Fruit fly (Drosophila melanogaster) whole organism, embryonic: ENCODE results near the gene MsR2.

Experiments
- Asciz ChIP-seq: fragments of 200-800 bp; sonication (Bioruptor generic); optimal IDR thresholded peaks from 2 replicates; lab custom pipeline; 2017; ENCODE audit warnings: missing biosample characterization, mild to moderate bottlenecking, missing genetic modification characterization, missing genetic modification reagents
- CG11504 ChIP-seq: fragments of 200-800 bp; sonication (Bioruptor generic); optimal IDR thresholded peaks from 3 replicates; lab custom pipeline; 2019; ENCODE audit warnings: missing biosample characterization, mild to moderate bottlenecking, missing genetic modification characterization, moderate library complexity
- CG11695 ChIP-seq: fragments of 200-800 bp; sonication (Bioruptor generic); IDR thresholded peaks from 3 replicates; pipeline ENCODE4 v1.3.6; 2022; ENCODE audit warnings: missing biosample characterization, missing genetic modification characterization
- CG13775 ChIP-seq: fragments of 200-800 bp; sonication (Bioruptor generic); optimal IDR thresholded peaks from 3 replicates; lab custom pipeline; 2017; ENCODE audit warnings: missing biosample characterization, mild to moderate bottlenecking, missing genetic modification characterization
- CG14667 ChIP-seq: fragments of 200-800 bp; sonication (Bioruptor generic); IDR thresholded peaks from 2 replicates; pipeline ENCODE4 v1.3.6; 2022; ENCODE audit warnings: missing biosample characterization, missing genetic modification characterization
- CG15073 ChIP-seq: fragments of 200-800 bp; sonication (Bioruptor generic); optimal IDR thresholded peaks from 2 replicates; lab custom pipeline; 2016; ENCODE audit warnings: missing biosample characterization, missing genetic modification characterization
- CG16813 ChIP-seq: fragments of 200-800 bp; sonication (Bioruptor generic); IDR thresholded peaks from 3 replicates; pipeline ENCODE4 v1.3.6; 2022; ENCODE audit warnings: missing biosample characterization, missing genetic modification characterization; ENCODE audit not compliant: partially characterized antibody
- CG17385 ChIP-seq: fragments of 200-800 bp; sonication (Bioruptor generic); optimal IDR thresholded peaks from 3 replicates; lab custom pipeline; 2018; ENCODE audit warnings: missing biosample characterization, mild to moderate bottlenecking, missing genetic modification characterization
- CG30403 ChIP-seq: fragments of 200-800 bp; sonication (Bioruptor generic); optimal IDR thresholded peaks from 3 replicates; lab custom pipeline; 2016; ENCODE audit warnings: missing biosample characterization, missing genetic modification characterization
- CG4328 ChIP-seq: fragments of 200-800 bp; sonication (Bioruptor generic); optimal IDR thresholded peaks from 3 replicates; lab custom pipeline; 2017; ENCODE audit warnings: missing biosample characterization, missing genetic modification reagents, missing genetic modification characterization
- CG4360 ChIP-seq: fragments of 200-800 bp; sonication (Bioruptor generic); IDR thresholded peaks from 2 replicates; pipeline ENCODE4 v1.3.6; 2022; ENCODE audit warnings: missing biosample characterization, missing genetic modification characterization
- CG6175 ChIP-seq: fragments of 200-800 bp; sonication (Bioruptor generic); IDR thresholded peaks from 3 replicates; pipeline ENCODE4 v1.3.6; 2022; ENCODE audit warnings: missing biosample characterization, missing genetic modification characterization
- CG7372 ChIP-seq: fragments of 200-800 bp; sonication (Bioruptor generic); IDR thresholded peaks from 2 replicates; pipeline ENCODE4 v1.3.6; 2022; ENCODE audit warnings: missing biosample characterization, missing genetic modification characterization
- CG9932 ChIP-seq: fragments of 200-800 bp; sonication (Bioruptor generic); IDR thresholded peaks from 2 replicates; pipeline ENCODE4 v1.3.6; 2022; ENCODE audit warnings: missing biosample characterization, missing genetic modification characterization
- Chrac-16 ChIP-seq: fragments of 200-800 bp; sonication (Bioruptor generic); optimal IDR thresholded peaks from 3 replicates; lab custom pipeline; 2016; ENCODE audit warnings: missing biosample characterization, missing genetic modification characterization
- Dfd ChIP-seq, 2 experiments: fragments of >200 bp; optimal IDR thresholded peaks; 2 replicates each; lab custom pipeline; 2017; ENCODE audit warnings: missing biosample characterization in 2 of 2, missing genetic modification characterization in 2 of 2
- E2f2 ChIP-seq: fragments of 200-800 bp; sonication (Bioruptor generic); IDR thresholded peaks from 2 replicates; pipeline ENCODE4 v1.3.6; 2022; ENCODE audit warnings: missing biosample characterization, missing genetic modification characterization
- HLH54F ChIP-seq: fragments of 200-800 bp; sonication (Bioruptor generic); optimal IDR thresholded peaks from 3 replicates; lab custom pipeline; 2016; ENCODE audit warnings: missing biosample characterization, missing genetic modification characterization
- Hsf ChIP-seq: fragments of 200-800 bp; sonication (Bioruptor generic); optimal IDR thresholded peaks from 3 replicates; lab custom pipeline; 2016; ENCODE audit warnings: missing biosample characterization, missing genetic modification characterization
- MBD-R2 ChIP-seq: fragments of 200-800 bp; sonication (Bioruptor generic); IDR thresholded peaks from 2 replicates; pipeline ENCODE4 v1.3.6; 2022; ENCODE audit warnings: missing biosample characterization, missing genetic modification characterization
- Neu2 ChIP-seq: fragments of 200-800 bp; sonication (Bioruptor generic); optimal IDR thresholded peaks from 3 replicates; lab custom pipeline; 2016; ENCODE audit warnings: missing biosample characterization, missing genetic modification characterization, borderline replicate concordance
- Nf-YB ChIP-seq: fragments of 200-800 bp; sonication (Bioruptor generic); optimal IDR thresholded peaks from 3 replicates; lab custom pipeline; 2019; ENCODE audit warnings: missing biosample characterization, mild to moderate bottlenecking, missing genetic modification characterization, moderate library complexity
- PHDP ChIP-seq: fragments of 200-800 bp; sonication (Bioruptor generic); optimal IDR thresholded peaks from 3 replicates; lab custom pipeline; 2018; ENCODE audit warnings: missing biosample characterization, mild to moderate bottlenecking, missing genetic modification characterization, moderate library complexity
- Xrp1 ChIP-seq: fragments of 200-800 bp; sonication (Bioruptor generic); IDR thresholded peaks from 2 replicates; pipeline ENCODE4 v1.3.6; 2022; ENCODE audit warnings: missing biosample characterization, missing genetic modification characterization
- ase ChIP-seq: fragments of 200-800 bp; sonication (Bioruptor generic); IDR thresholded peaks from 3 replicates; pipeline ENCODE4 v1.3.6; 2022; ENCODE audit warnings: missing biosample characterization, missing genetic modification characterization
- az2 ChIP-seq: fragments of 200-800 bp; sonication (Bioruptor generic); optimal IDR thresholded peaks from 3 replicates; lab custom pipeline; 2016; ENCODE audit warnings: missing biosample characterization, missing genetic modification characterization
- corto ChIP-seq: fragments of 200-800 bp; sonication (Bioruptor generic); optimal IDR thresholded peaks from 2 replicates; lab custom pipeline; 2016; ENCODE audit warnings: missing biosample characterization, mild to moderate bottlenecking, missing genetic modification characterization, moderate library complexity
- crc ChIP-seq: fragments of 200-800 bp; sonication (Bioruptor generic); optimal IDR thresholded peaks from 2 replicates; lab custom pipeline; 2016; ENCODE audit warnings: missing biosample characterization, missing genetic modification characterization
- esg ChIP-seq: fragments of 200-800 bp; sonication (Bioruptor generic); conservative IDR thresholded peaks from 2 replicates; pipeline ENCODE4 v1.3.6; 2022; ENCODE audit warnings: missing biosample characterization, missing genetic modification characterization
- fd3F ChIP-seq: fragments of 200-800 bp; sonication (Bioruptor generic); optimal IDR thresholded peaks from 2 replicates; lab custom pipeline; 2018; ENCODE audit warnings: missing biosample characterization, mild to moderate bottlenecking, missing genetic modification characterization, moderate library complexity
- fru ChIP-seq: fragments of >200 bp; optimal IDR thresholded peaks from 2 replicates; lab custom pipeline; 2017
- fu2 ChIP-seq: fragments of 200-800 bp; sonication (Bioruptor generic); optimal IDR thresholded peaks from 2 replicates; lab custom pipeline; 2016; ENCODE audit warnings: missing biosample characterization, missing genetic modification characterization
- gcm ChIP-seq: fragments of 200-800 bp; sonication (Bioruptor generic); optimal IDR thresholded peaks from 2 replicates; lab custom pipeline; 2019; ENCODE audit warnings: missing biosample characterization, mild to moderate bottlenecking, missing genetic modification characterization, moderate library complexity
- gsb ChIP-seq: fragments of 200-800 bp; sonication (Bioruptor generic); IDR thresholded peaks from 2 replicates; pipeline ENCODE4 v1.3.6; 2022; ENCODE audit warnings: missing biosample characterization, missing genetic modification characterization
- hkb ChIP-seq, 2 experiments: fragments of 200-800 bp in 1 of 2; fragments of >200 bp in 1 of 2; sonication (Bioruptor generic) in 1 of 2; IDR thresholded peaks in 1 of 2; optimal IDR thresholded peaks in 1 of 2; 2 replicates each; pipeline versions ENCODE4 v1.3.6 to Lab custom; 2017 to 2022; ENCODE audit warnings: missing biosample characterization in 1 of 2, missing genetic modification characterization in 1 of 2
- jigr1 ChIP-seq: fragments of 200-800 bp; sonication (Bioruptor generic); IDR thresholded peaks from 3 replicates; pipeline ENCODE4 v1.3.6; 2022; ENCODE audit warnings: missing biosample characterization, missing genetic modification characterization
- kay ChIP-seq: fragments of 200-800 bp; sonication (Bioruptor generic); optimal IDR thresholded peaks from 2 replicates; lab custom pipeline; 2016; ENCODE audit warnings: missing biosample characterization, missing genetic modification characterization
- klu ChIP-seq: fragments of 200-800 bp; sonication (Bioruptor generic); IDR thresholded peaks from 2 replicates; pipeline ENCODE4 v1.3.6; 2022; ENCODE audit warnings: missing biosample characterization, missing genetic modification characterization
- mirr ChIP-seq: fragments of 200-800 bp; sonication (Bioruptor generic); optimal IDR thresholded peaks from 3 replicates; lab custom pipeline; 2018; ENCODE audit warnings: missing biosample characterization, mild to moderate bottlenecking, missing genetic modification characterization
- pb ChIP-seq: fragments of 200-800 bp; sonication (Bioruptor generic); optimal IDR thresholded peaks from 3 replicates; lab custom pipeline; 2016; ENCODE audit warnings: missing biosample characterization, missing genetic modification characterization
- pfk ChIP-seq: fragments of 200-800 bp; sonication (Bioruptor generic); optimal IDR thresholded peaks from 2 replicates; lab custom pipeline; 2018; ENCODE audit warnings: missing biosample characterization, mild to moderate bottlenecking, missing genetic modification characterization, moderate library complexity
- pita ChIP-seq: fragments of 200-800 bp; sonication (Bioruptor generic); optimal IDR thresholded peaks from 2 replicates; lab custom pipeline; 2017; ENCODE audit warnings: missing biosample characterization, mild to moderate bottlenecking, missing genetic modification characterization
- slbo ChIP-seq: fragments of 200-800 bp; sonication (Bioruptor generic); IDR thresholded peaks from 2 replicates; pipeline ENCODE4 v1.3.6; 2022; ENCODE audit warnings: missing biosample characterization, missing genetic modification characterization
- slp2 ChIP-seq: fragments of 200-800 bp; sonication (Bioruptor generic); optimal IDR thresholded peaks from 2 replicates; lab custom pipeline; 2016; ENCODE audit warnings: missing biosample characterization, missing genetic modification characterization
- sug ChIP-seq: fragments of 200-800 bp; optimal IDR thresholded peaks from 2 replicates; lab custom pipeline; 2019; ENCODE audit warnings: missing biosample characterization, mild to moderate bottlenecking, missing genetic modification characterization, moderate library complexity
- twi ChIP-seq: fragments of 200-800 bp; optimal IDR thresholded peaks from 2 replicates; lab custom pipeline; 2019; ENCODE audit warnings: missing biosample characterization, mild to moderate bottlenecking, missing genetic modification characterization, moderate library complexity
- tx ChIP-seq: fragments of 200-800 bp; sonication (Bioruptor generic); optimal IDR thresholded peaks from 2 replicates; lab custom pipeline; 2016; ENCODE audit warnings: missing biosample characterization, missing genetic modification characterization
- vnd ChIP-seq: fragments of 200-800 bp; sonication (Bioruptor generic); IDR thresholded peaks from 3 replicates; pipeline ENCODE4 v1.3.6; 2022; ENCODE audit warnings: missing biosample characterization, missing genetic modification characterization; ENCODE audit not compliant: partially characterized antibody
- yki ChIP-seq: fragments of >200 bp; optimal IDR thresholded peaks from 3 replicates; lab custom pipeline; 2018
- z ChIP-seq: fragments of 200-800 bp; sonication (Bioruptor generic); IDR thresholded peaks from 3 replicates; pipeline ENCODE4 v1.3.6; 2022; ENCODE audit warnings: missing biosample characterization, missing genetic modification characterization
- zf30C ChIP-seq: fragments of 200-800 bp; sonication (Bioruptor generic); optimal IDR thresholded peaks from 3 replicates; lab custom pipeline; 2018; ENCODE audit warnings: missing biosample characterization, mild to moderate bottlenecking, missing genetic modification characterization
- zfh2 ChIP-seq: fragments of 200-800 bp; sonication (Bioruptor generic); optimal IDR thresholded peaks from 2 replicates; lab custom pipeline; 2016; ENCODE audit warnings: missing biosample characterization, missing genetic modification characterization

MsR2 gene

DNA sequence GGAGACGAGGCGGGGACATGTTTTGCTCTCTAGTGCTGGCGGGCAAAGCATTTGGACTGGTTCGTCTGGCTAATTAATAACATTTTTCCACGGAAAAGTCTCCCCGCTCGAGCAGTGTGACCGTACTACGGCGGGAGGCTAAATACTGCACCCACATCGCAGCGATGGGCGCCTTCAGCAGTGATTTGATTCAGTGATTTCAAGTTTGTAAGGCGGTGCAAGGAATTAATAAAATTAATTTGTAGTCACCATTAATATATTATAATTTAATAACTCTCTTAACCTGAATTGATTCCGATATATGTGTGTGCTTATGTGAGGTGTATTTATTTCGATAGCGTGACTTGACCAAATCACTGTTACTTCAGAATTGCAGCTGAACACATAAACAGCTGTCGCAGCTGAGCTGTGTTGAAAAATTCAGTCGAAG lies 20.2 kb upstream of the MsR2 start, which contains the start of the genes oxt and CG13807 (continued):
- peak; percentile 91 for TF ChIP-seq CG13775 (GFP tag; lab: Kevin White, UChicago)
- peak; percentile 84 for TF ChIP-seq CG11504
- peak; percentile 88 for TF ChIP-seq CG7372
- TF ChIP-seq CG16813 (GFP tag; lab: Robert Waterston, UW), result no peak
- TF ChIP-seq pita (GFP tag; lab: Kevin White, UChicago), result no peak
- TF ChIP-seq gcm (GFP tag; lab: Kevin White, UChicago), result peak; percentile 90
- peak; percentile 76 for TF ChIP-seq zfh2 (GFP tag; lab: Kevin White, UChicago)
- peak; percentile 87 for TF ChIP-seq fd3F (GFP tag; lab: Kevin White, UChicago)
- TF ChIP-seq esg (GFP tag; lab: Robert Waterston, UW), result peak; percentile 84
- peak; percentile 84 for TF ChIP-seq CG11695 (GFP tag; lab: Robert Waterston, UW)
- peak; percentile 93 for TF ChIP-seq Xrp1
- peak; percentile 81 for TF ChIP-seq CG14667 (GFP tag; lab: Robert Waterston, UW)
- no peak for TF ChIP-seq hkb (optimal IDR thresholded peaks at IDR 0.05; lab: Kevin White, UChicago)
- TF ChIP-seq hkb (GFP tag; IDR thresholded peaks at IDR 0.05; lab: Robert Waterston, UW), result peak; percentile 92
- peak; percentile 72 for TF ChIP-seq kay (GFP tag; lab: Kevin White, UChicago)
- peak; percentile 23 for TF ChIP-seq tx (GFP tag; lab: Kevin White, UChicago)
- TF ChIP-seq CG17385, result peak; percentile 78
- peak; percentile 92 for TF ChIP-seq CG9932 (GFP tag; lab: Robert Waterston, UW)
- TF ChIP-seq Neu2, result no peak
- peak; percentile 87 for TF ChIP-seq az2 (GFP tag; lab: Kevin White, UChicago)
- TF ChIP-seq Hsf, result peak; percentile 79
- TF ChIP-seq CG6175 (GFP tag; lab: Robert Waterston, UW), result peak; percentile 81
- TF ChIP-seq gsb (GFP tag; lab: Robert Waterston, UW), result peak; percentile 82
- TF ChIP-seq corto (GFP tag; lab: Kevin White, UChicago), result no peak
- TF ChIP-seq CG15073 (GFP tag; lab: Kevin White, UChicago), result peak; percentile 31
- TF ChIP-seq z, result no peak
- TF ChIP-seq Chrac-16, result peak; percentile 92
- no peak for TF ChIP-seq pfk (GFP tag; lab: Kevin White, UChicago)
- TF ChIP-seq Nf-YB (GFP tag; lab: Kevin White, UChicago), result peak; percentile 66
- peak; percentile 93 for TF ChIP-seq CG30403 (GFP tag; lab: Kevin White, UChicago)
- peak; percentile 83 for TF ChIP-seq klu
- TF ChIP-seq fu2, result no peak
- peak; percentile 89 for TF ChIP-seq sug (tag; lab: Kevin White, UChicago)
- peak; percentile 97 for TF ChIP-seq MBD-R2
- TF ChIP-seq slbo (GFP tag; lab: Robert Waterston, UW), result peak; percentile 92
- no peak for TF ChIP-seq zf30C
- TF ChIP-seq CG4360 (GFP tag; lab: Robert Waterston, UW), result 0 out of 2 replicates have a peak, but pooled peaks have one; percentile 26
- peak; percentile 92 for TF ChIP-seq ase (GFP tag; lab: Robert Waterston, UW)
- TF ChIP-seq jigr1 (GFP tag; lab: Robert Waterston, UW), result peak; percentile 57; the same call in 1 of the 3 replicates
- peak; percentile 70 for TF ChIP-seq E2f2 (GFP tag; lab: Robert Waterston, UW)
- TF ChIP-seq twi (tag; lab: Kevin White, UChicago), result peak; percentile 88
- TF ChIP-seq mirr, result peak; percentile 58
- TF ChIP-seq Dfd (GFP tag; optimal IDR thresholded peaks at IDR 0.05; lab: Kevin White, UChicago), result no peak
- peak; percentile 42 for TF ChIP-seq slp2 (GFP tag; lab: Kevin White, UChicago)
- TF ChIP-seq fru, result no peak
- TF ChIP-seq HLH54F, result peak; percentile 58
- TF ChIP-seq pb (GFP tag; lab: Kevin White, UChicago), result no peak
- TF ChIP-seq crc (GFP tag; lab: Kevin White, UChicago), result peak; percentile 28
- TF ChIP-seq yki (lab: Kevin White, UChicago), result no peak
- TF ChIP-seq vnd (GFP tag; lab: Robert Waterston, UW), result no peak
- peak; percentile 76 for TF ChIP-seq CG4328 (GFP tag; lab: Kevin White, UChicago)
- peak; percentile 92 for TF ChIP-seq PHDP (tag; lab: Kevin White, UChicago)
- peak; percentile 70 for TF ChIP-seq Asciz (GFP tag; lab: Kevin White, UChicago)
